Worm (Caenorhabditis elegans): Measurements from ENCODE around the gene ubxn-2.
A peak's percentile ranks its signal among the peaks of the same experiment; 100 is the strongest.

ubxn-2 gene

ce11 chrIV:2725784-2726183 lies at the start of gene ubxn-2:
Gene ubxn-2 (minus strand): TSS chrIV:2725819.
- no peak for TF ChIP-seq sdc-2 (tag; optimal IDR thresholded peaks at IDR 0.05)
- no peak for TF ChIP-seq ceh-14 (tag; optimal IDR thresholded peaks at IDR 0.05)
- no peak for TF ChIP-seq unc-55 (GFP tag; optimal IDR thresholded peaks at IDR 0.05)
- TF ChIP-seq unc-42 (tag; optimal IDR thresholded peaks at IDR 0.05), result peak; percentile 24
- TF ChIP-seq Y22D7AL.16 (tag; optimal IDR thresholded peaks at IDR 0.05), result no peak
- 0 out of 2 replicates have a peak, but pooled peaks have one; percentile 7 for TF ChIP-seq unc-3 (GFP tag; conservative IDR thresholded peaks at IDR 0.05)
- TF ChIP-seq unc-3 (tag; optimal IDR thresholded peaks at IDR 0.05), result no peak
- TF ChIP-seq ceh-22 (tag; optimal IDR thresholded peaks at IDR 0.05), result no peak
- no peak for TF ChIP-seq nhr-11 (tag; optimal IDR thresholded peaks at IDR 0.05)
- no peak for TF ChIP-seq eyg-1 (tag; optimal IDR thresholded peaks at IDR 0.05)
- no peak for TF ChIP-seq C08G9.2 (tag; optimal IDR thresholded peaks at IDR 0.05)
- TF ChIP-seq rnt-1 (tag; optimal IDR thresholded peaks at IDR 0.05), result peak; percentile 0
- TF ChIP-seq ztf-16 (tag; optimal IDR thresholded peaks at IDR 0.05), result no peak
- TF ChIP-seq elt-2 (tag; optimal IDR thresholded peaks at IDR 0.05), result peak; percentile 49
- no peak for TF ChIP-seq hlh-6 (tag; optimal IDR thresholded peaks at IDR 0.05)
- TF ChIP-seq fax-1 (tag; optimal IDR thresholded peaks at IDR 0.05), result no peak
- TF ChIP-seq F13H6.1 (tag; optimal IDR thresholded peaks at IDR 0.05), result no peak
- TF ChIP-seq sox-4 (tag; optimal IDR thresholded peaks at IDR 0.05), result peak; percentile 4
- no peak for TF ChIP-seq ahr-1 (tag; optimal IDR thresholded peaks at IDR 0.05)
- TF ChIP-seq madf-2 (tag; optimal IDR thresholded peaks at IDR 0.05), result no peak
- no peak for TF ChIP-seq syd-9 (tag; optimal IDR thresholded peaks at IDR 0.05)
- no peak for TF ChIP-seq mec-3 (tag; optimal IDR thresholded peaks at IDR 0.05; ENCODE audit: borderline replicate concordance)
- TF ChIP-seq ceh-2 (tag; optimal IDR thresholded peaks at IDR 0.05), result peak; percentile 41
- no peak for TF ChIP-seq ttx-3 (tag; optimal IDR thresholded peaks at IDR 0.05)
- no peak for TF ChIP-seq sox-2 (GFP tag; IDR thresholded peaks at IDR 0.05)
- peak; percentile 8 for TF ChIP-seq gmeb-2 (tag; optimal IDR thresholded peaks at IDR 0.05)
- no peak for TF ChIP-seq nhr-232 (tag; optimal IDR thresholded peaks at IDR 0.05)
- TF ChIP-seq ceh-6 (GFP tag; optimal IDR thresholded peaks at IDR 0.05), result no peak
- TF ChIP-seq lin-11 (tag; optimal IDR thresholded peaks at IDR 0.05), result peak; percentile 19
- TF ChIP-seq ceh-48 (tag; optimal IDR thresholded peaks at IDR 0.05), result peak; percentile 7
- no peak for TF ChIP-seq hlh-13 (GFP tag; optimal IDR thresholded peaks at IDR 0.05)
- no peak for TF ChIP-seq ceh-9 (tag; optimal IDR thresholded peaks at IDR 0.05)
- TF ChIP-seq npax-4 (tag; optimal IDR thresholded peaks at IDR 0.05), result no peak
- TF ChIP-seq nfya-1 (tag; optimal IDR thresholded peaks at IDR 0.05), result peak; percentile 40
- TF ChIP-seq pqm-1 (tag; optimal IDR thresholded peaks at IDR 0.05), result no peak
- peak; percentile 15 for TF ChIP-seq unc-86 (tag; optimal IDR thresholded peaks at IDR 0.05)
- TF ChIP-seq pat-9 (tag; optimal IDR thresholded peaks at IDR 0.05), result no peak
- no peak for TF ChIP-seq pha-2 (tag; optimal IDR thresholded peaks at IDR 0.05)
- TF ChIP-seq ceh-45 (GFP tag; IDR thresholded peaks at IDR 0.05), result no peak; the same call in 1 of the 2 replicates
- TF ChIP-seq ceh-31 (tag; optimal IDR thresholded peaks at IDR 0.05), result peak; percentile 45
- TF ChIP-seq ref-2 (tag; optimal IDR thresholded peaks at IDR 0.05), result peak; percentile 15
- TF ChIP-seq zip-5 (tag; optimal IDR thresholded peaks at IDR 0.05), result no peak
- peak; percentile 13 for TF ChIP-seq ceh-18 (tag; optimal IDR thresholded peaks at IDR 0.05)
- TF ChIP-seq che-1 (tag; optimal IDR thresholded peaks at IDR 0.05), result no peak
- TF ChIP-seq ama-1 (optimal IDR thresholded peaks at IDR 0.05), result no peak
- TF ChIP-seq tbx-7 (tag; optimal IDR thresholded peaks at IDR 0.05), result no peak

- TF ChIP-seq hlh-6 (tag; optimal IDR thresholded peaks at IDR 0.05) (no peak), ceh-18 (tag; optimal IDR thresholded peaks at IDR 0.05) (peak; percentile 62), ceh-34 (tag; optimal IDR thresholded peaks at IDR 0.05) (no peak), hlh-8 (tag; optimal IDR thresholded peaks at IDR 0.05) (no peak), ets-4 (tag; optimal IDR thresholded peaks at IDR 0.05) (peak; percentile 12), ceh-45 (GFP tag; IDR thresholded peaks at IDR 0.05) (no peak), mec-3 (tag; optimal IDR thresholded peaks at IDR 0.05; ENCODE audit: borderline replicate concordance) (no peak), tbx-2 (tag; optimal IDR thresholded peaks at IDR 0.05) (no peak), dmd-4 (tag; optimal IDR thresholded peaks at IDR 0.05; ENCODE audit: borderline replicate concordance) (no peak), npax-4 (tag; optimal IDR thresholded peaks at IDR 0.05) (no peak), ceh-22 (tag; optimal IDR thresholded peaks at IDR 0.05) (no peak), hlh-15 (tag; optimal IDR thresholded peaks at IDR 0.05) (no peak), ceh-19 (GFP tag; optimal IDR thresholded peaks at IDR 0.05) (peak; percentile 35), unc-55 (GFP tag; optimal IDR thresholded peaks at IDR 0.05) (no peak), nhr-232 (tag; optimal IDR thresholded peaks at IDR 0.05) (no peak), unc-42 (tag; optimal IDR thresholded peaks at IDR 0.05) (no peak), nfya-1 (tag; optimal IDR thresholded peaks at IDR 0.05) (peak; percentile 30), pros-1 (tag; optimal IDR thresholded peaks at IDR 0.05) (no peak), C08G9.2 (tag; optimal IDR thresholded peaks at IDR 0.05) (no peak), elt-4 (tag; optimal IDR thresholded peaks at IDR 0.05) (no peak), ceh-31 (tag; optimal IDR thresholded peaks at IDR 0.05) (peak; percentile 60)
Measured at ce11 chrIV:2774500-2774899, 48.9 kb upstream of the ubxn-2 start.
